Worm (Caenorhabditis elegans) whole organism, midembryonic: ENCODE data around the gene mrck-1.

Experiments used
- klf-2 ChIP-seq: fragments of 200-800 bp; sonication (Bioruptor generic); conservative IDR thresholded peaks from 2 replicates; pipeline ENCODE4 v1.3.6; 2022; ENCODE audit warnings: missing genetic modification reagents, missing genetic modification characterization, missing compliant biosample characterization
- tab-1 ChIP-seq: fragments of 200-800 bp; sonication (Bioruptor generic); IDR thresholded peaks from 2 replicates; pipeline ENCODE4 v1.3.6; 2022; ENCODE audit warnings: missing genetic modification characterization, missing compliant biosample characterization
- ztf-23 ChIP-seq: fragments of 200-800 bp; sonication (Bioruptor generic); IDR thresholded peaks from 2 replicates; pipeline ENCODE4 v1.3.6; 2022; ENCODE audit warnings: missing genetic modification reagents, missing genetic modification characterization, missing compliant biosample characterization

DNA sequence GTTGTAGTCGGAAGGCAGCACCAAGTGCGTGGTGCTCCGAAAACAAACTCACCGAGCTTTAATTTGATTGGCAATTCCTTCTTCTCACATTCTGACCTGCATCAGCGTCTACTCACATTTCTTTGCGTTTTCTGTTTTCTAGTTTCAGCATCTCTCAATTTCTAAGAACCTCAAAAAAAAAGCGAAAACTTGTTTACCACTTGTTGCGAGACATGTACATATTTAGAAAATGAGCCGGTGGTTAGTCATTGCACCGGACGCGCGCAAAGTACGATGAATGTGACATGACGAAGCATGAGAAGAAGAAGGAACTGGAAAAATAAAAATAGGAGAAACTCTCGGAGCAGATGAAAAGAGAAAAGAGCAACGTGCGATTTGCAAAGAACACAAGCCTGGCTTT, 22.5 kb downstream of the mrck-1 start:
- TF ChIP-seq tab-1: no peak
- no peak for TF ChIP-seq ztf-23 (GFP tag; lab: Robert Waterston, UW)
- no peak for TF ChIP-seq klf-2 (GFP tag; lab: Robert Waterston, UW)
